Worm (Caenorhabditis elegans) whole organism, L2 larva: ENCODE results near the gene prx-1.

Source experiments
- ama-1 ChIP-seq: fragments of 150-350 bp; optimal IDR thresholded peaks from 2 replicates; lab custom pipeline; 2018; ENCODE audit warnings: inconsistent platforms
- egl-27 ChIP-seq: sonication (generic microtip); optimal IDR thresholded peaks from 3 replicates; lab custom pipeline; 2017; ENCODE audit warnings: missing biosample characterization, missing genetic modification reagents, missing genetic modification characterization
- lin-39 ChIP-seq: fragments of 150-350 bp; optimal IDR thresholded peaks from 2 replicates; lab custom pipeline; 2014; ENCODE audit warnings: missing biosample characterization, missing genetic modification reagents, missing genetic modification characterization

DNA sequence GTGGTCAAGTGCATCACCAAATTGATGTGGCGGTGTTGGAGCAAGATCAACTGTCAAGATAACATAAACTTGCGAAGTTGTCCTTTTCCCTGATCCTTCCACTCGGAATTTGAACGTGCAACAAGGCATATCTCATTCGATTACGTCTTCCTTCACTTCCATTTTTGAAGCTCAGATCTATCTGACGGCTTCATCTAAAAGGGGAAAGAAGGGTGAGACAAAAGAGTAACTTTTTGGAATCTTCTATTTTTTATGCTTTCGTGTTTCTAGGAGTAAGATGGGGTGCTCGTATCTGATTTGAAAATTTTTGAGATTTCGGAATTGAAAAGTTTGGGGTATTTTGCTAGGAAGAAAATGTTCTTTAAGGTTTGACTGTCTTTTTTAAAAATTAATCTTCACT, 46.6 kb upstream of the prx-1 start:
- TF ChIP-seq egl-27 (tag; lab: Kevin White, UChicago) = no peak
- TF ChIP-seq lin-39 (tag; lab: Kevin White, UChicago) = no peak
- no peak for TF ChIP-seq ama-1
